Fruit fly (Drosophila melanogaster): ENCODE data around the gene Spn27A.

Gene Spn27A

DNA sequence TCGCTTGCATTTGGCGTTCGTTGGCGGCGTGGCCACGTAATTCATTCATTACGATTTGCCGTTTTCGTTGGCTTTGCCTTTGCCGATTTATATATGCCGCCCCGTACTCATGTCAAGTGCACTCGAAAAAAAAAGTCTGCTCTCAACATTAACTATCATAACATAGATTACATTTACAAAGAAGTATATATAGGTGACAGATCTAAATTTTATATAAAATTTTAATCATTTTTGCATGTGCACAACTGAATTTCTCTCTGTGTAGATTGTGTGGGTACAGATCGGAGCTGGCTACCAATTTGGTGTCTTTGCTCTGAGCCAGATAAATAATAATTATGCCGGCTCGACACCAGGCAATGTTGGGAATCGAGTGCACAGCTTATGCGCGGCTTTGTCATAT, 25.2 kb upstream of the Spn27A start (continued):
- TF ChIP-seq Smox (GFP tag; optimal IDR thresholded peaks at IDR 0.05) (peak; percentile 73), eg (GFP tag; IDR thresholded peaks at IDR 0.05) (peak; percentile 91), CG6163 (GFP tag; IDR thresholded peaks at IDR 0.05) (peak; percentile 88), CG15336 (GFP tag; IDR thresholded peaks at IDR 0.05) (peak; percentile 83), acj6 (GFP tag; optimal IDR thresholded peaks at IDR 0.05) (peak; percentile 66), Hr38 (GFP tag; optimal IDR thresholded peaks at IDR 0.05) (no peak), esn (GFP tag; optimal IDR thresholded peaks at IDR 0.05) (peak; percentile 79), OdsH (GFP tag; optimal IDR thresholded peaks at IDR 0.05) (peak; percentile 81), CG34406 (GFP tag; optimal IDR thresholded peaks at IDR 0.05) (peak; percentile 69), svp (GFP tag) (peak; percentile 81), CG32006 (GFP tag; optimal IDR thresholded peaks at IDR 0.05) (peak; percentile 71), CG8119 (GFP tag; IDR thresholded peaks at IDR 0.05) (peak; percentile 81), CG6792 (GFP tag; optimal IDR thresholded peaks at IDR 0.05) (peak; percentile 51), Met (GFP tag; optimal IDR thresholded peaks at IDR 0.05) (peak; percentile 79), CG9139 (GFP tag; optimal IDR thresholded peaks at IDR 0.05) (no peak), Lpt (GFP tag; optimal IDR thresholded peaks at IDR 0.05) (peak; percentile 68), CG6854 (GFP tag; optimal IDR thresholded peaks at IDR 0.05) (peak; percentile 44), dac (GFP tag; optimal IDR thresholded peaks at IDR 0.05) (peak; percentile 34), lz (GFP tag; optimal IDR thresholded peaks at IDR 0.05) (peak; percentile 74), Hr4 (GFP tag; optimal IDR thresholded peaks at IDR 0.05) (peak; percentile 85), fd59A (GFP tag; optimal IDR thresholded peaks at IDR 0.05) (peak; percentile 21), net (GFP tag; optimal IDR thresholded peaks at IDR 0.05) (peak; percentile 57), CG8632 (GFP tag; optimal IDR thresholded peaks at IDR 0.05) (peak; percentile 35), Blimp-1 (GFP tag; optimal IDR thresholded peaks at IDR 0.05) (peak; percentile 26), CG7368 (GFP tag; optimal IDR thresholded peaks at IDR 0.05) (peak; percentile 57), pdm3 (GFP tag; optimal IDR thresholded peaks at IDR 0.05) (peak; percentile 77), CG10669 (GFP tag; optimal IDR thresholded peaks at IDR 0.05) (peak; percentile 58), CG1621 (tag; optimal IDR thresholded peaks at IDR 0.05) (peak; percentile 45), CG3919 (GFP tag; optimal IDR thresholded peaks at IDR 0.05) (peak; percentile 77), CG11762 (GFP tag; optimal IDR thresholded peaks at IDR 0.05; ENCODE audit: insufficient read depth) (peak; percentile 48)

DNA sequence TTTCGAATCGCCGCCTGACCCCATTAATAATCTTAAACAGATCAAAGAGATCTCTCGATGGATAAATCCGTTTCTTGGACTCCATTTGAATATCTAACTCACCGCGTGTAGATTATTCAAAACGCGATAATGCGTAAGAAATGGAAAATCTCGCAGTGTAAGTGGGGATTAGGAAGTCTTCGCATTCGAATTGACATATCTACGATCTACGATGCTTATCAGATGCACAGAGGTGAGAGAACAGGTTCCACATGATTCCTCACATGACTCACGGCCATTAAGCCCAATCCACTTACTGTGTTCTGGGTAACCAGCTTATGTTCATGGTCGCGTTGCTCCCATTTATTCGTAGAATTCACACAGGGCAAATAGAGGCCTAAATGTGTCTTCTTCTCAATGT, 23.1 kb upstream of the Spn27A start:
- no peak for TF ChIP-seq acj6 (GFP tag; optimal IDR thresholded peaks at IDR 0.05)
- no peak for TF ChIP-seq CG6792 (GFP tag; optimal IDR thresholded peaks at IDR 0.05)
- no peak for TF ChIP-seq CG11762 (GFP tag; optimal IDR thresholded peaks at IDR 0.05; ENCODE audit: insufficient read depth)
- no peak for TF ChIP-seq vri (GFP tag; optimal IDR thresholded peaks at IDR 0.05)
- TF ChIP-seq esn (GFP tag; optimal IDR thresholded peaks at IDR 0.05), result no peak
- no peak for TF ChIP-seq CG8319 (GFP tag; optimal IDR thresholded peaks at IDR 0.05)
- TF ChIP-seq net (GFP tag; optimal IDR thresholded peaks at IDR 0.05), result no peak

DNA sequence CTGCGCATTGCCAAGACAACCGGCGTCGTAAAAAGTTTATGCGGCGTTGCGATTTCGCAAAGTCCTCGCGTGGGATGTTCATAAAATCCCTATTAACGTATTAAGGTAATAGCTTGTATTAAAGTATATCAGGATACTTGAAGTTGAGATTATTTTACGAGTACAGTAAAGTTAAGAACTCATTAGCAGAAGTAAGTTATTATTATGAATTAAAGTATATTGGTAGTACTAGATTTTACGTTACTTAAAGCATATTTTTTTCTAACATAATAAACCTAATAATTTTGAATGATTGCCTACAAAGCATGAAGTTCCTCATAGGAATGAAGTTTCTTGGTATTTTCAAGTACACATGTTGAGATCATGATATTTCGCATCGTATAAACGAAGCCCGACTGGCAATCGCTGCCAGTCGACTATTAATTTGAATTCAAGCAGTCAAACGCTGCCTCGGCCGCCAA, 20.7 kb upstream of the Spn27A start:
- TF ChIP-seq CG16779 (tag; optimal IDR thresholded peaks at IDR 0.05) (no peak), OdsH (GFP tag; optimal IDR thresholded peaks at IDR 0.05) (peak; percentile 60), CG31627 (GFP tag; optimal IDR thresholded peaks at IDR 0.05) (peak; percentile 29), CG6854 (GFP tag; optimal IDR thresholded peaks at IDR 0.05) (peak; percentile 38), fd59A (GFP tag; optimal IDR thresholded peaks at IDR 0.05) (peak; percentile 54), Eip78C (GFP tag) (peak; percentile 95), fd85E (GFP tag; optimal IDR thresholded peaks at IDR 0.05) (no peak), CG15336 (GFP tag; IDR thresholded peaks at IDR 0.05) (peak; percentile 80), Ets96B (tag; optimal IDR thresholded peaks at IDR 0.05) (peak; percentile 69), Hr39 (GFP tag; optimal IDR thresholded peaks at IDR 0.05) (peak; percentile 6), Smox (GFP tag; optimal IDR thresholded peaks at IDR 0.05) (peak; percentile 33), CG3919 (GFP tag; optimal IDR thresholded peaks at IDR 0.05) (peak; percentile 68), CG6276 (GFP tag; optimal IDR thresholded peaks at IDR 0.05) (peak; percentile 82), CG34406 (GFP tag; optimal IDR thresholded peaks at IDR 0.05) (peak; percentile 44), salr (GFP tag; optimal IDR thresholded peaks at IDR 0.05) (peak in 1 of 2 experiments; percentile 79), svp (GFP tag) (peak; percentile 81), dac (GFP tag; optimal IDR thresholded peaks at IDR 0.05) (peak; percentile 56), Sox15 (GFP tag; optimal IDR thresholded peaks at IDR 0.05) (peak; percentile 11), Sox102F (GFP tag; optimal IDR thresholded peaks at IDR 0.05) (peak; percentile 36), CG10669 (GFP tag; optimal IDR thresholded peaks at IDR 0.05) (peak; percentile 62), CG8319 (GFP tag; optimal IDR thresholded peaks at IDR 0.05) (peak; percentile 2), pdm3 (GFP tag; optimal IDR thresholded peaks at IDR 0.05) (peak; percentile 58), CG1621 (tag; optimal IDR thresholded peaks at IDR 0.05) (no peak), CG11762 (GFP tag; optimal IDR thresholded peaks at IDR 0.05; ENCODE audit: insufficient read depth) (peak; percentile 34), Ets21C (GFP tag; optimal IDR thresholded peaks at IDR 0.05) (peak; percentile 7), vri (GFP tag; optimal IDR thresholded peaks at IDR 0.05) (peak; percentile 20), CG6808 (GFP tag; optimal IDR thresholded peaks at IDR 0.05) (peak; percentile 81), Hr4 (GFP tag; optimal IDR thresholded peaks at IDR 0.05) (peak; percentile 72), CG11902 (GFP tag; optimal IDR thresholded peaks at IDR 0.05) (no peak), CG32006 (GFP tag; optimal IDR thresholded peaks at IDR 0.05) (peak; percentile 89), Eip75B (GFP tag; optimal IDR thresholded peaks at IDR 0.05) (peak; percentile 68)
